Worm (Caenorhabditis elegans) whole organism, late embryonic: ENCODE data around the gene C46F11.5.

Source experiments
- T23F11.4 ChIP-seq: fragments of 200-800 bp; sonication (Bioruptor generic); optimal IDR thresholded peaks from 2 replicates; lab custom pipeline; 2018; ENCODE audit warnings: mild to moderate bottlenecking, missing genetic modification characterization, missing compliant biosample characterization
- ama-1 ChIP-seq: fragments of 150-350 bp; optimal IDR thresholded peaks from 2 replicates; lab custom pipeline; 2014
- ceh-19 ChIP-seq: fragments of 200-800 bp; sonication (Bioruptor generic); optimal IDR thresholded peaks from 2 replicates; lab custom pipeline; 2018; ENCODE audit warnings: mild to moderate bottlenecking, missing genetic modification characterization, missing compliant biosample characterization
- ceh-2 ChIP-seq: sonication (generic microtip); optimal IDR thresholded peaks from 2 replicates; lab custom pipeline; 2016; ENCODE audit warnings: missing genotype, missing genetic modification characterization, missing compliant biosample characterization
- ceh-31 ChIP-seq: sonication (generic microtip); optimal IDR thresholded peaks from 2 replicates; lab custom pipeline; 2016; ENCODE audit warnings: missing genetic modification characterization, missing compliant biosample characterization
- ceh-34 ChIP-seq: sonication (generic microtip); optimal IDR thresholded peaks from 2 replicates; lab custom pipeline; 2016; ENCODE audit warnings: mild to moderate bottlenecking, missing genetic modification characterization, missing compliant biosample characterization
- ceh-6 ChIP-seq: fragments of 200-800 bp; sonication (Bioruptor generic); optimal IDR thresholded peaks from 2 replicates; lab custom pipeline; 2018; ENCODE audit warnings: mild to moderate bottlenecking, missing genetic modification characterization, missing compliant biosample characterization
- ceh-9 ChIP-seq: sonication (generic microtip); optimal IDR thresholded peaks from 2 replicates; lab custom pipeline; 2016; ENCODE audit warnings: mild to moderate bottlenecking, missing genetic modification characterization, inconsistent platforms, missing compliant biosample characterization
- hlh-15 ChIP-seq: sonication (generic microtip); optimal IDR thresholded peaks from 2 replicates; lab custom pipeline; 2016; ENCODE audit warnings: missing genetic modification characterization, missing compliant biosample characterization
- odd-2 ChIP-seq: sonication (generic microtip); optimal IDR thresholded peaks from 2 replicates; lab custom pipeline; 2017; ENCODE audit warnings: antibody characterized with exemption, mild to moderate bottlenecking, missing genetic modification characterization, missing compliant biosample characterization
- pha-2 ChIP-seq: sonication (generic microtip); optimal IDR thresholded peaks from 2 replicates; lab custom pipeline; 2017; ENCODE audit warnings: mild to moderate bottlenecking, missing genetic modification characterization, missing compliant biosample characterization
- sdc-2 ChIP-seq: sonication (generic microtip); optimal IDR thresholded peaks from 2 replicates; lab custom pipeline; 2016; ENCODE audit warnings: missing genotype, missing genetic modification characterization, missing compliant biosample characterization
- sox-2 ChIP-seq: fragments of 200-800 bp; sonication (Bioruptor generic); IDR thresholded peaks from 2 replicates; pipeline ENCODE4 v1.3.6; 2022; ENCODE audit warnings: missing genetic modification reagents, missing genetic modification characterization, missing compliant biosample characterization
- sox-4 ChIP-seq: sonication (generic microtip); optimal IDR thresholded peaks from 2 replicates; lab custom pipeline; 2017; ENCODE audit warnings: mild to moderate bottlenecking, missing genetic modification characterization, inconsistent platforms, missing compliant biosample characterization

C46F11.5 gene

DNA sequence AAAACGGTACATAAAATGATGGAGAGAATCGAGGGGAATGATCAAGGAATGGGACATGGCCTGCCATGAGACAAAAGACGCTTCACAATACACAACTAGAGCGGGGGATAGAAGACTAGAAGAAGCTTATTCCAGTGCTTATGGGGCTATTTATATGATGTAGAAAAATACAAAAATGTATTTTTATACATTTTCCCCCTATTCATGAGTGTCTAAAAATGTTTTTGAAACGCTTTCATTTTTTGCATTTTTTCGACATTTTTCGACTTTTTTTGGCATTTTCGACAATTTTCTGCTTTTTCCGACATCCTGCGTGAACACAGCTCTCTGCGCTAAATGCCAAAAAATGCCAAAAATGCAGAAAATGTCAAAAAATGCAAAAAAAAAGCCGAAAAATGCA, 45.0 kb downstream of the C46F11.5 start:
- TF ChIP-seq hlh-15 (tag; lab: Kevin White, UChicago) (no peak), pha-2 (tag; lab: Kevin White, UChicago) (no peak), ama-1 (lab: Kevin White, UChicago) (no peak), odd-2 (tag; lab: Kevin White, UChicago) (no peak), ceh-6 (GFP tag; lab: Kevin White, UChicago) (no peak), sox-2 (no peak), sdc-2 (tag; lab: Kevin White, UChicago) (no peak), ceh-9 (no peak), ceh-2 (no peak), ceh-34 (no peak), sox-4 (tag; lab: Kevin White, UChicago) (no peak)

DNA sequence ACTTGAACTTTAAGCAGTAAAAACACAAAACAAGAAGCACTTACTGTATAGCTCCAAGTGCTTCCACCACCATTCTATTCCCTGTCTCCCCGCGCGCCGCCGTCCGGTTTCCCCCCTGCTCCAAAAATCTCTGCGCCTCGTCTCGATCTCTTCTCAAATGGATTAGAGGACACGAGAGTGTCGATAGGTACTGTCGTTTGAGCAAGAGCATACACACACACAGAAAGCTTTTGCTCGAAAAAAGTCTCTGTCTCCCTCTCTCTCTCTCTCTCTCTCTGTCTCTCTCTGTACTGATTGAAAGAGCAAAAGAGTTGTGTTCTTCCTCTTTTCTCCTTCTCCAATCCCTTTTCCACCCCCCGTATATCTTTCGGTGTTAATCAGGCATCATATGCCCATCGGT, 51.7 kb downstream of the C46F11.5 start:
- TF ChIP-seq T23F11.4 (peak; percentile 32), ceh-19 (GFP tag; lab: Kevin White, UChicago) (no peak), ceh-31 (peak; percentile 12), ceh-2 (peak; percentile 17)
